Worm (Caenorhabditis elegans): Measurements from ENCODE around the gene Y70C5C.1.

DNA sequence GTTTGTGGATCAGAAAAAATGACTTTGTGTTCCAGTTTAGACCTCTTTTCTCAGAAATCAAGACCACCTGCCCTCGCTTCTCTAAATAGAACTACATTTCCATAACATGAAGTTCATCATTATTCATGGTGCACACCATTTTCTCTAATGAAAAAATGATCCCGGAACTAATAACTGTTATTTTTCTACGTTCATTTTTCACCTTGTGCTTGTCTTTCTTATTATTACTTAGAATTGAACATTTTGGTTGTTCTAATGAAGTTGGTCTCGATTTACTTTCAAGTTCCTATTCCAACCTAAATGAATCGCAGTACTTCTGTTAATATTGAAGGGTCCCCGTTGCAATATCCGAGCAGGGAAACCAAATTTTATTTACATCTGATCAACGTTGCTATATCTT lies 17.1 kb upstream of the Y70C5C.1 start, which contains the start of gene srw-36:
- TF ChIP-seq elt-3 (tag; optimal IDR thresholded peaks at IDR 0.05) = no peak
- no peak for TF ChIP-seq tlp-1 (tag; optimal IDR thresholded peaks at IDR 0.05)
- no peak for TF ChIP-seq C04F5.9 (tag; optimal IDR thresholded peaks at IDR 0.05)
- no peak for TF ChIP-seq unc-30 (tag; optimal IDR thresholded peaks at IDR 0.05)
- TF ChIP-seq nhr-237 (tag; optimal IDR thresholded peaks at IDR 0.05) = no peak
- TF ChIP-seq nhr-28 (tag; optimal IDR thresholded peaks at IDR 0.05) = no peak
- no peak for TF ChIP-seq lir-3 (tag; optimal IDR thresholded peaks at IDR 0.05; ENCODE audit: poor library complexity)
- TF ChIP-seq fkh-10 (GFP tag; optimal IDR thresholded peaks at IDR 0.05) = no peak
